Worm (Caenorhabditis elegans) whole organism, L4 larva: ENCODE measurements around the gene F01F1.11.

Source experiments
- D1046.2 ChIP-seq: fragments of 200-800 bp; sonication (Bioruptor generic); IDR thresholded peaks from 2 replicates; pipeline ENCODE4 v1.3.6; 2022; ENCODE audit warnings: missing genetic modification characterization, missing compliant biosample characterization
- F10B5.3 ChIP-seq: sonication (generic microtip); optimal IDR thresholded peaks from 2 replicates; lab custom pipeline; 2016; ENCODE audit warnings: mild to moderate bottlenecking, missing genetic modification characterization, missing compliant biosample characterization
- F26F4.8 ChIP-seq: fragments of 200-800 bp; sonication (Bioruptor generic); conservative IDR thresholded peaks from 2 replicates; pipeline ENCODE4 v1.3.6; 2022; ENCODE audit warnings: missing genetic modification characterization, missing compliant biosample characterization
- ama-1 ChIP-seq: fragments of 150-350 bp; optimal IDR thresholded peaks from 2 replicates; lab custom pipeline; 2014; ENCODE audit warnings: inconsistent platforms, mixed read lengths
- arid-1 ChIP-seq: fragments of 200-800 bp; sonication (Bioruptor generic); conservative IDR thresholded peaks from 2 replicates; pipeline ENCODE4 v1.3.6; 2022; ENCODE audit warnings: missing genetic modification reagents, missing genetic modification characterization, missing compliant biosample characterization
- ceh-44 ChIP-seq: fragments of 200-800 bp; sonication (Bioruptor generic); IDR thresholded peaks from 2 replicates; pipeline ENCODE4 v1.3.6; 2022; ENCODE audit warnings: missing genetic modification reagents, missing genetic modification characterization, missing compliant biosample characterization
- cey-2 ChIP-seq: sonication (generic microtip); optimal IDR thresholded peaks from 3 replicates; lab custom pipeline; 2017; ENCODE audit warnings: missing genetic modification characterization, mild to moderate bottlenecking, missing compliant biosample characterization, antibody characterized with exemption, borderline replicate concordance; ENCODE audit not compliant: insufficient read depth
- daf-16 ChIP-seq, 3 experiments: sonication (generic microtip); optimal IDR thresholded peaks; 2 replicates each; lab custom pipeline; 2016 to 2017; ENCODE audit warnings: missing genetic modification characterization in 3 of 3, missing genetic modification reagents in 3 of 3, mild to moderate bottlenecking in 2 of 3, missing compliant biosample characterization in 2 of 3, missing biosample characterization in 1 of 3, moderate library complexity in 1 of 3
- dmd-6 ChIP-seq: fragments of 200-800 bp; sonication (Bioruptor generic); IDR thresholded peaks from 2 replicates; pipeline ENCODE4 v1.3.6; 2022; ENCODE audit warnings: missing genetic modification reagents, missing genetic modification characterization, missing compliant biosample characterization
- dmd-9 ChIP-seq: fragments of 200-800 bp; sonication (Bioruptor generic); IDR thresholded peaks from 2 replicates; pipeline ENCODE4 v1.3.6; 2022; ENCODE audit warnings: missing genetic modification reagents, missing genetic modification characterization, missing compliant biosample characterization
- dpl-1 ChIP-seq: fragments of 150-350 bp; optimal IDR thresholded peaks from 2 replicates; lab custom pipeline; 2014; ENCODE audit warnings: missing biosample characterization, missing genetic modification reagents, missing genetic modification characterization
- duxl-1 ChIP-seq: sonication (generic microtip); optimal IDR thresholded peaks from 2 replicates; lab custom pipeline; 2016; ENCODE audit warnings: mild to moderate bottlenecking, missing genetic modification characterization, moderate library complexity, missing compliant biosample characterization; ENCODE audit not compliant: poor library complexity
- dve-1 ChIP-seq: sonication (generic microtip); optimal IDR thresholded peaks from 2 replicates; lab custom pipeline; 2017; ENCODE audit warnings: antibody characterized with exemption, mild to moderate bottlenecking, missing genetic modification characterization, missing compliant biosample characterization; ENCODE audit not compliant: insufficient read depth
- gei-8 ChIP-seq: fragments of 200-800 bp; sonication (Bioruptor generic); optimal IDR thresholded peaks from 2 replicates; lab custom pipeline; 2018; ENCODE audit warnings: mild to moderate bottlenecking, missing genetic modification characterization, missing compliant biosample characterization
- hlh-11 ChIP-seq: fragments of 200-800 bp; sonication (Bioruptor generic); optimal IDR thresholded peaks from 2 replicates; lab custom pipeline; 2018; ENCODE audit warnings: mild to moderate bottlenecking, missing genetic modification characterization, missing compliant biosample characterization
- hlh-30 ChIP-seq: sonication (generic microtip); optimal IDR thresholded peaks from 2 replicates; lab custom pipeline; 2017; ENCODE audit warnings: antibody characterized with exemption, mild to moderate bottlenecking, missing genetic modification characterization, missing compliant biosample characterization; ENCODE audit not compliant: insufficient read depth
- lin-13 ChIP-seq: fragments of 150-350 bp; optimal IDR thresholded peaks from 2 replicates; lab custom pipeline; 2014; ENCODE audit warnings: missing biosample characterization, missing genetic modification reagents, missing genetic modification characterization
- lin-15B ChIP-seq: fragments of 150-350 bp; sonication (generic microtip); optimal IDR thresholded peaks from 3 replicates; lab custom pipeline; 2014; ENCODE audit warnings: missing biosample characterization, missing genetic modification characterization
- lin-38 ChIP-seq: fragments of 200-800 bp; sonication (Bioruptor generic); IDR thresholded peaks from 2 replicates; pipeline ENCODE4 v1.3.6; 2022; ENCODE audit warnings: missing genetic modification reagents, missing genetic modification characterization, missing compliant biosample characterization
- lsy-2 ChIP-seq, 2 experiments: fragments of 150-350 bp in 1 of 2; sonication (generic microtip) in 1 of 2; optimal IDR thresholded peaks; 2 replicates each; lab custom pipeline; 2014 to 2017; ENCODE audit warnings: missing biosample characterization in 2 of 2, missing genetic modification characterization in 2 of 2
- madf-9 ChIP-seq: fragments of 200-800 bp; sonication (Bioruptor generic); conservative IDR thresholded peaks from 2 replicates; pipeline ENCODE4 v1.3.6; 2022; ENCODE audit warnings: missing genetic modification reagents, missing genetic modification characterization, missing compliant biosample characterization
- mep-1 ChIP-seq: fragments of 150-350 bp; sonication (generic microtip); optimal IDR thresholded peaks from 3 replicates; lab custom pipeline; 2014; ENCODE audit warnings: missing biosample characterization, missing genetic modification characterization
- mes-2 ChIP-seq: sonication (generic microtip); optimal IDR thresholded peaks from 2 replicates; lab custom pipeline; 2016; ENCODE audit warnings: missing genotype, mild to moderate bottlenecking, missing genetic modification characterization, missing compliant biosample characterization; ENCODE audit not compliant: poor library complexity, severe bottlenecking
- mxl-3 ChIP-seq: fragments of 200-800 bp; sonication (Bioruptor generic); optimal IDR thresholded peaks from 2 replicates; lab custom pipeline; 2018; ENCODE audit warnings: mild to moderate bottlenecking, missing genetic modification characterization, missing compliant biosample characterization
- nhr-11 ChIP-seq: fragments of 150-350 bp; optimal IDR thresholded peaks from 2 replicates; lab custom pipeline; 2014; ENCODE audit warnings: missing biosample characterization, missing genetic modification characterization
- nhr-111 ChIP-seq: fragments of 200-800 bp; sonication (Bioruptor generic); optimal IDR thresholded peaks from 2 replicates; lab custom pipeline; 2018; ENCODE audit warnings: mild to moderate bottlenecking, missing genetic modification characterization, missing compliant biosample characterization
- nhr-25 ChIP-seq: sonication (generic microtip); optimal IDR thresholded peaks from 2 replicates; lab custom pipeline; 2017; ENCODE audit warnings: missing genetic modification characterization, mild to moderate bottlenecking, missing compliant biosample characterization, antibody characterized with exemption, moderate library complexity, borderline replicate concordance; ENCODE audit not compliant: insufficient read depth
- nhr-28 ChIP-seq: fragments of 150-350 bp; optimal IDR thresholded peaks from 2 replicates; lab custom pipeline; 2014; ENCODE audit warnings: missing biosample characterization, missing genetic modification characterization
- nhr-42 ChIP-seq: fragments of 200-800 bp; sonication (Bioruptor generic); IDR thresholded peaks from 2 replicates; pipeline ENCODE4 v1.3.6; 2022; ENCODE audit warnings: missing genetic modification characterization, missing compliant biosample characterization
- nhr-6 ChIP-seq: fragments of 150-350 bp; optimal IDR thresholded peaks from 2 replicates; lab custom pipeline; 2014; ENCODE audit warnings: missing biosample characterization, missing genetic modification characterization
- nhr-77 ChIP-seq: fragments of 150-350 bp; optimal IDR thresholded peaks from 2 replicates; lab custom pipeline; 2014; ENCODE audit warnings: missing biosample characterization, missing genetic modification characterization
- pha-4 ChIP-seq, 2 experiments: fragments of 150-350 bp in 1 of 2; fragments of 200-800 bp in 1 of 2; sonication (Bioruptor generic) in 1 of 2; IDR thresholded peaks in 1 of 2; optimal IDR thresholded peaks in 1 of 2; 2 replicates each; pipeline versions ENCODE4 v1.3.6 to Lab custom; 2014 to 2022; ENCODE audit warnings: missing genetic modification characterization in 2 of 2, missing genetic modification reagents in 2 of 2, missing biosample characterization in 1 of 2, missing compliant biosample characterization in 1 of 2
- pqm-1 ChIP-seq: sonication (generic microtip); optimal IDR thresholded peaks from 2 replicates; lab custom pipeline; 2017; ENCODE audit warnings: missing biosample characterization, missing genetic modification characterization
- set-16 ChIP-seq: fragments of 200-800 bp; sonication (Bioruptor generic); IDR thresholded peaks from 2 replicates; pipeline ENCODE4 v1.3.6; 2022; ENCODE audit warnings: missing genetic modification reagents, missing genetic modification characterization, missing compliant biosample characterization
- snpc-1.2 ChIP-seq: fragments of 200-800 bp; sonication (Bioruptor generic); IDR thresholded peaks from 2 replicates; pipeline ENCODE4 v1.3.6; 2022; ENCODE audit warnings: missing genetic modification reagents, missing genetic modification characterization, missing compliant biosample characterization
- spr-1 ChIP-seq: sonication (generic microtip); optimal IDR thresholded peaks from 2 replicates; lab custom pipeline; 2016; ENCODE audit warnings: mild to moderate bottlenecking, missing genetic modification characterization, missing compliant biosample characterization
- tra-1 ChIP-seq: fragments of 200-800 bp; sonication (Bioruptor generic); IDR thresholded peaks from 2 replicates; pipeline ENCODE4 v1.3.6; 2022; ENCODE audit warnings: missing genetic modification reagents, missing genetic modification characterization, missing compliant biosample characterization
- unc-39 ChIP-seq: sonication (generic microtip); optimal IDR thresholded peaks from 2 replicates; lab custom pipeline; 2017; ENCODE audit warnings: missing biosample characterization, missing genetic modification characterization
- unc-62 ChIP-seq, 3 experiments: fragments of 150-350 bp in 1 of 3; sonication (generic microtip); optimal IDR thresholded peaks in 2 of 3; peaks in 1 of 3; 1 replicate in 1 of 3; 2 replicates in 2 of 3; lab custom pipeline; 2014 to 2017; ENCODE audit warnings: missing biosample characterization in 3 of 3, missing genetic modification characterization in 3 of 3, missing genetic modification reagents in 3 of 3, missing genotype in 1 of 3
- ztf-7 ChIP-seq: fragments of 150-350 bp; optimal IDR thresholded peaks from 2 replicates; lab custom pipeline; 2014; ENCODE audit warnings: missing biosample characterization, missing genetic modification characterization

The F01F1.11 gene

DNA sequence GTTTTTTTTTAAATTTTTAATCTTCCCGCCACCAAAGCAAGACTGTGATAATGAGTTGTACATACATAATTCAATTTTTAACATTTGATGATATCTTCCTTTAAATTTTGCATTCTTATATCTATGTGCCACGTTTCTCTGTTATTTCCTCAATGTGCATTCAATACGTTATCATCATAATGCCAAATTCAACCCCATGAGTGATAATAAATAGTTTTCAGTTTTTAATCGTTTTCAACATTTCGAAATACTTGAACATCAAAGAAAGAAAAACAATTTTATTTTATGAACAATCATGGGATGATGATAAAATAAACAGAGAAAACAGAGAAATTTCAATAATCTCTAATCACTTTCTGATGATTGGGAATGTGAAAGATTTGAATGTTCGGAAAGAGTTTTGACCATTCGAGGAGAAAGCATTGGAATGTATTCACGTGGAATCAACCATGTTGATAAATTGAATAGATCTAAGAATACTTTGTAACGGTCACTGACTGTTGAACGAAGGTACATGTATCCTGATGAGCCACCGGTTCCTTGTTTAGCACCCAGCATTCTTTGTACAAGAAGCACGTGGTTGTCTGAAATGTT is 45.8 kb upstream of the F01F1.11 start (continued):
- TF ChIP-seq lin-13 (GFP tag; lab: Kevin White, UChicago) (peak; percentile 58), mxl-3 (GFP tag; lab: Kevin White, UChicago) (peak; percentile 31)

DNA sequence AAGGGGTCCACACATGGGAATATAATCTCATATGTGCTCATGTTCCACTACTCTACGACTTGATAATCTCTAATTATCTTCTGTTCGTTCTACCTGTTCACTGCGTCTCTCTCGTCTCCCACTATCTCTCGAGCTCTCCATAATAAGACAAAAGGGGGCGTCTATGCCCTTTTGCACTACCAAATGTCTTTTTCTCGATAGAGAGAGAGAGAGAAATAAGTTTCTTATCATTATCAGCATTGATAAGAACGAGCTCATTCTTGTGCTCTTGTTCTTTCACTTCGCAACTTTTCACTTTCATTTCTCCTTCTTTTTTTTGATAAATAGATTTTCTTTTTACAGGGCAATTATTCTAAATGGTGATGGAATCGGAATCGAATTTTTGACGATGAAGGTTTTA is 44.2 kb upstream of the F01F1.11 start:
- TF ChIP-seq ztf-7 (tag; lab: Kevin White, UChicago) (peak; percentile 33), gei-8 (GFP tag; lab: Kevin White, UChicago) (no peak), snpc-1.2 (GFP tag; lab: Robert Waterston, UW) (no peak), hlh-30 (tag; lab: Kevin White, UChicago) (no peak), ceh-44 (GFP tag; lab: Robert Waterston, UW) (no peak), tra-1 (0 out of 2 replicates have a peak, but pooled peaks have one; percentile 10), nhr-77 (tag; lab: Kevin White, UChicago) (peak; percentile 44), nhr-6 (peak; percentile 33), pqm-1 (tag; lab: Kevin White, UChicago) (peak; percentile 95), mes-2 (tag; lab: Kevin White, UChicago) (peak; percentile 40), hlh-11 (tag; lab: Kevin White, UChicago) (peak; percentile 59), dmd-9 (GFP tag; lab: Robert Waterston, UW) (no peak), dmd-6 (GFP tag; lab: Robert Waterston, UW) (peak; percentile 64), spr-1 (no peak), dve-1 (tag; lab: Kevin White, UChicago) (peak; percentile 67), nhr-111 (GFP tag; lab: Kevin White, UChicago) (no peak), lin-15B (tag; lab: Kevin White, UChicago) (no peak), nhr-28 (tag; lab: Kevin White, UChicago) (peak; percentile 67), madf-9 (GFP tag; lab: Robert Waterston, UW) (no peak), daf-16 (GFP tag; optimal IDR thresholded peaks at IDR 0.05; lab: Kevin White, UChicago) (no peak), daf-16 (tag; optimal IDR thresholded peaks at IDR 0.05; lab: Kevin White, UChicago) (peak; percentile 57), mep-1 (tag; lab: Kevin White, UChicago) (peak; percentile 18)
- TF ChIP-seq, all 104 proteins: peak for 12

DNA sequence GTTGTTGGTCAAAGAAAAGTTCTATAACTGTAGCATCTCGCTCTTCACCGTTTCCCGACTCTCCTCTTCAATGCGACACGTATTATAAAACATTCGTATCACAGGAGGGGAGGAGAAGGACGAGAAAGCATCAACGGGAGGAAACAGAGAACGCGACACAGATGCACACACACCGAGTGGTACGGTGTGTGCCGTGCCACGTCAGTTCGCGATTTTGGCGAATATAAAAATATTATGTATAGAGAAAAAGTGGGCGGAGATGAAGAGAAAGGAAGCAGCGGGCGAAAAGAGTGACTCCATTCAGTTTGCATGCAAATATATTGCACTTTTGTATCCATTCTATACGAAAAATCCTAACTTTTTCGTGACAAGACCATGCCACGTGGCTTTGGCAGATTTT is 43.0 kb upstream of the F01F1.11 start:
- peak; percentile 47 for TF ChIP-seq mes-2 (tag; lab: Kevin White, UChicago)
- TF ChIP-seq arid-1 (GFP tag; lab: Robert Waterston, UW), result 0 out of 2 replicates have a peak, but pooled peaks have one; percentile 15
- peak; percentile 39 for TF ChIP-seq duxl-1
- peak; percentile 27 for TF ChIP-seq F10B5.3
- peak; percentile 18; the same call in 1 of the 2 replicates for TF ChIP-seq lin-38 (GFP tag; lab: Robert Waterston, UW)
- TF ChIP-seq hlh-30 (tag; lab: Kevin White, UChicago), result peak; percentile 29
- TF ChIP-seq hlh-11 (tag; lab: Kevin White, UChicago), result peak; percentile 79
- peak in 1 of 2 experiments; percentile 9 for TF ChIP-seq lsy-2 (tag; optimal IDR thresholded peaks at IDR 0.05; lab: Kevin White, UChicago)
- no peak for TF ChIP-seq ztf-7 (tag; lab: Kevin White, UChicago)
- no peak for TF ChIP-seq nhr-111 (GFP tag; lab: Kevin White, UChicago)
- no peak for TF ChIP-seq nhr-25 (tag; lab: Kevin White, UChicago)
- no peak for TF ChIP-seq daf-16 (GFP tag; optimal IDR thresholded peaks at IDR 0.05; lab: Kevin White, UChicago)
- peak; percentile 62 for TF ChIP-seq daf-16 (tag; optimal IDR thresholded peaks at IDR 0.05; lab: Kevin White, UChicago)
- TF ChIP-seq set-16 (GFP tag; lab: Robert Waterston, UW), result no peak
- peak; percentile 38 for TF ChIP-seq ama-1 (lab: Kevin White, UChicago)
- no peak; the same call in 1 of the 2 replicates for TF ChIP-seq pha-4 (GFP tag; IDR thresholded peaks at IDR 0.05; lab: Robert Waterston, UW)
- TF ChIP-seq pha-4 (tag; optimal IDR thresholded peaks at IDR 0.05; lab: Kevin White, UChicago), result peak; percentile 24
- TF ChIP-seq mep-1 (tag; lab: Kevin White, UChicago), result peak; percentile 31
- peak; percentile 55 for TF ChIP-seq pqm-1 (tag; lab: Kevin White, UChicago)
- no peak for TF ChIP-seq nhr-6
- TF ChIP-seq unc-62 (GFP tag; optimal IDR thresholded peaks at IDR 0.05 in 1 of 2; lab: Kevin White, UChicago), result peak in 1 of 2 experiments; percentile 62
- TF ChIP-seq unc-62 (tag; optimal IDR thresholded peaks at IDR 0.05; lab: Kevin White, UChicago), result no peak
- no peak for TF ChIP-seq unc-39 (tag; lab: Kevin White, UChicago)
- peak; percentile 42 for TF ChIP-seq nhr-28 (tag; lab: Kevin White, UChicago)
- TF ChIP-seq F26F4.8 (GFP tag; lab: Robert Waterston, UW), result no peak
- peak; percentile 13 for TF ChIP-seq mxl-3 (GFP tag; lab: Kevin White, UChicago)
- no peak for TF ChIP-seq dpl-1
- peak; percentile 79 for TF ChIP-seq dve-1 (tag; lab: Kevin White, UChicago)
- no peak for TF ChIP-seq cey-2
- no peak for TF ChIP-seq D1046.2 (GFP tag; lab: Robert Waterston, UW)
- no peak for TF ChIP-seq nhr-42 (GFP tag; lab: Robert Waterston, UW)
- TF ChIP-seq dmd-6 (GFP tag; lab: Robert Waterston, UW), result 0 out of 2 replicates have a peak, but pooled peaks have one; percentile 14
- no peak for TF ChIP-seq nhr-11 (tag; lab: Kevin White, UChicago)
